Fruit fly (Drosophila melanogaster) Kc167 (cell line): ENCODE results near the gene CG9154.

Source experiments
- Myc ChIP-seq: fragments of >200 bp; optimal IDR thresholded peaks from 2 replicates; lab custom pipeline; 2017; ENCODE audit warnings: missing external identifiers
- h ChIP-seq: fragments of >200 bp; optimal IDR thresholded peaks from 3 replicates; lab custom pipeline; 2018; ENCODE audit warnings: missing external identifiers
- psq ChIP-seq: fragments of >200 bp; optimal IDR thresholded peaks from 2 replicates; lab custom pipeline; 2017; ENCODE audit warnings: missing external identifiers
- ttk ChIP-seq: sonication (Bioruptor generic); optimal IDR thresholded peaks from 2 replicates; lab custom pipeline; 2017; ENCODE audit warnings: missing external identifiers

DNA sequence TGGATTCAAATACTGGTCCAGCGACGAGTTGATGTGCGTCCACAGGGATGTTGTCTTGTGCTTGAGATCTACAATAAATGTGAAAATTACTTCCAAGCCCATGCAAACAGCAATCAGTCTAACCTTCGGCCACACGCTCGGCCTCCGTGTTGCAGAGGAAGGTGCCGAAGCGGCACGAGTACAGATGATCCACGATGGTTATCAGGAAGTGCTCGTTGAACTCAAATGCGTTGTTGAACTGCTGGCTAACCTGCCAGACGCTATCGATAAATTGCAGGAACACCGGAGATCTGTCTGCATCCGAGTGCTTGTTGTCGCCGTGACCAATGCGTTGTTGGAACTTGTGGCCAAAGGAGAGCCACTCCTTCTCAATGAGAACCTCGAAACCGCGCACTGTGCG, 35.3 kb downstream of the CG9154 start:
- TF ChIP-seq h (lab: Kevin White, UChicago) (no peak), psq (lab: Kevin White, UChicago) (no peak), Myc (lab: Kevin White, UChicago) (no peak), ttk (lab: Kevin White, UChicago) (no peak)
